Fruit fly (Drosophila melanogaster) whole organism, adult: ENCODE data around the gene Nf1.

Source experiments
- CG5204 ChIP-seq: fragments of 200-800 bp; sonication (Bioruptor generic); optimal IDR thresholded peaks from 2 replicates; lab custom pipeline; 2016; ENCODE audit warnings: missing biosample characterization, missing genetic modification characterization
- Clk ChIP-seq: fragments of 200-800 bp; sonication (Bioruptor generic); optimal IDR thresholded peaks from 2 replicates; lab custom pipeline; 2017; ENCODE audit warnings: missing biosample characterization, missing genetic modification characterization
- cic ChIP-seq: fragments of 200-800 bp; sonication (Bioruptor generic); optimal IDR thresholded peaks from 2 replicates; lab custom pipeline; 2017; ENCODE audit warnings: missing biosample characterization, mild to moderate bottlenecking, missing genetic modification characterization, moderate library complexity
- kay ChIP-seq: fragments of 200-800 bp; sonication (Bioruptor generic); peaks from one replicate; lab custom pipeline; 2016; ENCODE audit warnings: missing biosample characterization, missing genetic modification characterization, borderline replicate concordance
- tj ChIP-seq: fragments of 200-800 bp; sonication (Bioruptor generic); optimal IDR thresholded peaks from 3 replicates; lab custom pipeline; 2017; ENCODE audit warnings: missing biosample characterization, mild to moderate bottlenecking, missing genetic modification characterization, moderate library complexity

- no peak for TF ChIP-seq Clk (GFP tag; lab: Kevin White, UChicago)
- no peak for TF ChIP-seq cic
- TF ChIP-seq CG5204, result no peak
- TF ChIP-seq kay (GFP tag; lab: Kevin White, UChicago), result no peak
- no peak for TF ChIP-seq tj
These were observed 52.5 kb downstream of the Nf1 start for dm6 chr3R:26035369-26035656.
